Fruit fly (Drosophila melanogaster) whole organism, embryonic: ENCODE data around the gene Ssl2.
A peak's percentile ranks its signal among the peaks of the same experiment; 100 is the strongest.

Experiments used
- CG10209 ChIP-seq: fragments of 200-800 bp; sonication (Bioruptor generic); optimal IDR thresholded peaks from 3 replicates; lab custom pipeline; 2017; ENCODE audit warnings: missing biosample characterization, mild to moderate bottlenecking, missing genetic modification characterization, missing genetic modification reagents
- CG12236 ChIP-seq: fragments of 200-800 bp; sonication (Bioruptor generic); optimal IDR thresholded peaks from 2 replicates; lab custom pipeline; 2016; ENCODE audit warnings: missing biosample characterization, missing genetic modification characterization
- CG1233 ChIP-seq: fragments of 200-800 bp; sonication (Bioruptor generic); optimal IDR thresholded peaks from 4 replicates; lab custom pipeline; 2018; ENCODE audit warnings: missing biosample characterization, mild to moderate bottlenecking, missing genetic modification characterization
- CG13624 ChIP-seq: fragments of 200-800 bp; sonication (Bioruptor generic); optimal IDR thresholded peaks from 2 replicates; lab custom pipeline; 2016; ENCODE audit warnings: missing biosample characterization, missing genetic modification characterization
- CG14860 ChIP-seq: fragments of 200-800 bp; sonication (Bioruptor generic); IDR thresholded peaks from 3 replicates; pipeline ENCODE4 v1.3.6; 2022; ENCODE audit warnings: missing biosample characterization, missing genetic modification characterization; ENCODE audit not compliant: partially characterized antibody
- CG1603 ChIP-seq: fragments of 200-800 bp; sonication (Bioruptor generic); optimal IDR thresholded peaks from 2 replicates; lab custom pipeline; 2019; ENCODE audit warnings: missing biosample characterization, mild to moderate bottlenecking, missing genetic modification characterization, moderate library complexity
- CG16863 ChIP-seq: fragments of 200-800 bp; sonication (Bioruptor generic); optimal IDR thresholded peaks from 3 replicates; lab custom pipeline; 2016; ENCODE audit warnings: missing biosample characterization, missing genetic modification characterization
- CG17186 ChIP-seq: fragments of 200-800 bp; sonication (Bioruptor generic); optimal IDR thresholded peaks from 3 replicates; lab custom pipeline; 2017; ENCODE audit warnings: missing biosample characterization, missing genetic modification reagents, missing genetic modification characterization
- CG17612 ChIP-seq: fragments of 200-800 bp; sonication (Bioruptor generic); IDR thresholded peaks from 2 replicates; pipeline ENCODE4 v1.3.6; 2022; ENCODE audit warnings: missing biosample characterization, missing genetic modification characterization
- CG3726 ChIP-seq: fragments of 200-800 bp; sonication (Bioruptor generic); IDR thresholded peaks from 3 replicates; pipeline ENCODE4, ENCODE4 v1.3.6; 2022; ENCODE audit warnings: missing biosample characterization, missing genetic modification characterization
- CG4617 ChIP-seq: fragments of 200-800 bp; sonication (Bioruptor generic); optimal IDR thresholded peaks from 3 replicates; lab custom pipeline; 2016; ENCODE audit warnings: missing biosample characterization, missing genetic modification characterization, borderline replicate concordance
- CG6683 ChIP-seq: fragments of 200-800 bp; sonication (Bioruptor generic); optimal IDR thresholded peaks from 2 replicates; lab custom pipeline; 2017; ENCODE audit warnings: missing biosample characterization, mild to moderate bottlenecking, missing genetic modification characterization, missing genetic modification reagents
- CG7556 ChIP-seq: fragments of 200-800 bp; sonication (Bioruptor generic); optimal IDR thresholded peaks from 2 replicates; lab custom pipeline; 2017; ENCODE audit warnings: missing biosample characterization, mild to moderate bottlenecking, missing genetic modification characterization
- CG8089 ChIP-seq: fragments of 200-800 bp; sonication (Bioruptor generic); optimal IDR thresholded peaks from 3 replicates; lab custom pipeline; 2016; ENCODE audit warnings: missing biosample characterization, missing genetic modification characterization
- CG9932 ChIP-seq: fragments of 200-800 bp; sonication (Bioruptor generic); IDR thresholded peaks from 2 replicates; pipeline ENCODE4 v1.3.6; 2022; ENCODE audit warnings: missing biosample characterization, missing genetic modification characterization
- CTCF ChIP-seq: fragments of 200-800 bp; sonication (Bioruptor generic); optimal IDR thresholded peaks from 2 replicates; lab custom pipeline; 2017; ENCODE audit warnings: missing biosample characterization, mild to moderate bottlenecking, missing genetic modification characterization, moderate library complexity
- D19A ChIP-seq: fragments of 200-800 bp; optimal IDR thresholded peaks from 3 replicates; lab custom pipeline; 2019; ENCODE audit warnings: missing biosample characterization, mild to moderate bottlenecking, missing genetic modification characterization, moderate library complexity
- Dek ChIP-seq: fragments of 200-800 bp; sonication (Bioruptor generic); optimal IDR thresholded peaks from 3 replicates; lab custom pipeline; 2019; ENCODE audit warnings: missing biosample characterization, mild to moderate bottlenecking, missing genetic modification characterization, moderate library complexity
- Doc2 ChIP-seq: fragments of 200-800 bp; sonication (Bioruptor generic); IDR thresholded peaks from 2 replicates; pipeline ENCODE4 v1.3.6; 2022; ENCODE audit warnings: missing biosample characterization, missing genetic modification characterization
- Doc3 ChIP-seq: fragments of 200-800 bp; sonication (Bioruptor generic); IDR thresholded peaks from 3 replicates; pipeline ENCODE4 v1.3.6; 2022; ENCODE audit warnings: missing biosample characterization, missing genetic modification characterization; ENCODE audit not compliant: partially characterized antibody
- GATAe ChIP-seq: fragments of 200-800 bp; sonication (Bioruptor generic); conservative IDR thresholded peaks from 2 replicates; pipeline ENCODE4 v1.3.6; 2022; ENCODE audit warnings: missing biosample characterization, missing genetic modification characterization
- HHEX ChIP-seq: fragments of 200-800 bp; sonication (Bioruptor generic); optimal IDR thresholded peaks from 3 replicates; lab custom pipeline; 2017; ENCODE audit warnings: missing biosample characterization, mild to moderate bottlenecking, missing genetic modification characterization, missing genetic modification reagents
- Hand ChIP-seq: fragments of 200-800 bp; sonication (Bioruptor generic); optimal IDR thresholded peaks from 2 replicates; lab custom pipeline; 2017; ENCODE audit warnings: mild to moderate bottlenecking, missing biosample characterization, missing genetic modification reagents, missing genetic modification characterization
- Lhr ChIP-seq: fragments of 200-800 bp; sonication (Bioruptor generic); optimal IDR thresholded peaks from 3 replicates; lab custom pipeline; 2017; ENCODE audit warnings: mild to moderate bottlenecking, missing biosample characterization, missing genetic modification reagents, missing genetic modification characterization
- Med ChIP-seq: fragments of 200-800 bp; sonication (Bioruptor generic); peaks from one replicate; lab custom pipeline; 2016; ENCODE audit warnings: missing biosample characterization, missing genetic modification characterization, mild to moderate bottlenecking, inconsistent platforms, moderate library complexity
- Ptx1 ChIP-seq: fragments of 200-800 bp; sonication (Bioruptor generic); IDR thresholded peaks from 2 replicates; pipeline ENCODE4 v1.3.6; 2022; ENCODE audit warnings: missing biosample characterization, missing genetic modification characterization
- Scr ChIP-seq: fragments of 200-800 bp; sonication (Bioruptor generic); IDR thresholded peaks from 2 replicates; pipeline ENCODE4 v1.3.6; 2022; ENCODE audit warnings: missing biosample characterization, missing genetic modification characterization; ENCODE audit not compliant: partially characterized antibody
- Six4 ChIP-seq: fragments of 200-800 bp; sonication (Bioruptor generic); optimal IDR thresholded peaks from 2 replicates; lab custom pipeline; 2016; ENCODE audit warnings: missing biosample characterization, missing genetic modification characterization
- Trl ChIP-seq, 3 experiments: fragments of >200 bp in 2 of 3; fragments of 200-800 bp in 1 of 3; sonication (Bioruptor generic) in 1 of 3; optimal IDR thresholded peaks; 2 replicates in 1 of 3; 3 replicates in 2 of 3; lab custom pipeline; 2016 to 2017; ENCODE audit warnings: missing biosample characterization in 1 of 3, missing genetic modification characterization in 1 of 3
- ash1 ChIP-seq: fragments of 200-800 bp; sonication (Bioruptor generic); optimal IDR thresholded peaks from 2 replicates; lab custom pipeline; 2018; ENCODE audit warnings: missing biosample characterization, mild to moderate bottlenecking, missing genetic modification characterization
- az2 ChIP-seq: fragments of 200-800 bp; sonication (Bioruptor generic); optimal IDR thresholded peaks from 3 replicates; lab custom pipeline; 2016; ENCODE audit warnings: missing biosample characterization, missing genetic modification characterization
- bab2 ChIP-seq: fragments of 200-800 bp; sonication (Bioruptor generic); optimal IDR thresholded peaks from 2 replicates; lab custom pipeline; 2016; ENCODE audit warnings: missing biosample characterization, missing genetic modification characterization
- bigmax ChIP-seq: fragments of 200-800 bp; sonication (Bioruptor generic); optimal IDR thresholded peaks from 2 replicates; lab custom pipeline; 2018; ENCODE audit warnings: missing biosample characterization, mild to moderate bottlenecking, missing genetic modification characterization
- btn ChIP-seq: fragments of 200-800 bp; sonication (Bioruptor generic); optimal IDR thresholded peaks from 2 replicates; lab custom pipeline; 2016; ENCODE audit warnings: missing biosample characterization, missing genetic modification characterization
- cato ChIP-seq: fragments of 200-800 bp; sonication (Bioruptor generic); optimal IDR thresholded peaks from 2 replicates; lab custom pipeline; 2016; ENCODE audit warnings: missing biosample characterization, missing genetic modification characterization, borderline replicate concordance
- dati ChIP-seq: fragments of 200-800 bp; sonication (Bioruptor generic); IDR thresholded peaks from 2 replicates; pipeline ENCODE4 v1.3.6; 2022; ENCODE audit warnings: missing biosample characterization, missing genetic modification characterization
- emc ChIP-seq: fragments of 200-800 bp; sonication (Bioruptor generic); optimal IDR thresholded peaks from 2 replicates; lab custom pipeline; 2016; ENCODE audit warnings: missing biosample characterization, missing genetic modification characterization
- eyg ChIP-seq: fragments of 200-800 bp; sonication (Bioruptor generic); optimal IDR thresholded peaks from 3 replicates; lab custom pipeline; 2016; ENCODE audit warnings: missing biosample characterization, missing genetic modification characterization
- gem ChIP-seq: fragments of 200-800 bp; sonication (Bioruptor generic); optimal IDR thresholded peaks from 2 replicates; lab custom pipeline; 2019; ENCODE audit warnings: missing biosample characterization, mild to moderate bottlenecking, missing genetic modification characterization, moderate library complexity
- lola ChIP-seq, 3 experiments: fragments of >200 bp in 2 of 3; fragments of 200-800 bp in 1 of 3; sonication (Bioruptor generic) in 1 of 3; optimal IDR thresholded peaks; 2 replicates each; lab custom pipeline; 2017 to 2019; ENCODE audit warnings: missing biosample characterization in 3 of 3, missing genetic modification characterization in 3 of 3, mild to moderate bottlenecking in 1 of 3, moderate library complexity in 1 of 3
- lov ChIP-seq, 2 experiments: fragments of 200-800 bp in 1 of 2; fragments of >200 bp in 1 of 2; sonication (Bioruptor generic) in 1 of 2; IDR thresholded peaks in 1 of 2; optimal IDR thresholded peaks in 1 of 2; 2 replicates in 1 of 2; 3 replicates in 1 of 2; pipeline versions ENCODE4 v1.3.6 to Lab custom; 2017 to 2022; ENCODE audit warnings: missing biosample characterization in 1 of 2, missing genetic modification characterization in 1 of 2
- pfk ChIP-seq: fragments of 200-800 bp; sonication (Bioruptor generic); optimal IDR thresholded peaks from 2 replicates; lab custom pipeline; 2018; ENCODE audit warnings: missing biosample characterization, mild to moderate bottlenecking, missing genetic modification characterization, moderate library complexity
- phol ChIP-seq: fragments of 200-800 bp; sonication (Bioruptor generic); optimal IDR thresholded peaks from 3 replicates; lab custom pipeline; 2018; ENCODE audit warnings: missing biosample characterization, mild to moderate bottlenecking, missing genetic modification characterization, moderate library complexity
- repo ChIP-seq: fragments of 200-800 bp; sonication (Bioruptor generic); optimal IDR thresholded peaks from 2 replicates; lab custom pipeline; 2016; ENCODE audit warnings: missing biosample characterization, missing genetic modification characterization
- sisA ChIP-seq: fragments of 200-800 bp; sonication (Bioruptor generic); IDR thresholded peaks from 2 replicates; pipeline ENCODE4 v1.3.6; 2022; ENCODE audit warnings: missing biosample characterization, missing genetic modification characterization
- slp2 ChIP-seq: fragments of 200-800 bp; sonication (Bioruptor generic); optimal IDR thresholded peaks from 2 replicates; lab custom pipeline; 2016; ENCODE audit warnings: missing biosample characterization, missing genetic modification characterization
- so ChIP-seq: fragments of 200-800 bp; sonication (Bioruptor generic); IDR thresholded peaks from 3 replicates; pipeline ENCODE4 v1.3.6; 2022; ENCODE audit warnings: missing biosample characterization, missing genetic modification characterization
- sob ChIP-seq: fragments of 200-800 bp; sonication (Bioruptor generic); IDR thresholded peaks from 2 replicates; pipeline ENCODE4 v1.3.6; 2022; ENCODE audit warnings: missing biosample characterization, missing genetic modification characterization
- stc ChIP-seq: fragments of 200-800 bp; sonication (Bioruptor generic); IDR thresholded peaks from 2 replicates; pipeline ENCODE4 v1.3.6; 2022; ENCODE audit warnings: missing biosample characterization, missing genetic modification characterization
- trh ChIP-seq: fragments of 200-800 bp; sonication (Bioruptor generic); optimal IDR thresholded peaks from 2 replicates; lab custom pipeline; 2016; ENCODE audit warnings: missing biosample characterization, missing genetic modification characterization
- tup ChIP-seq: fragments of 200-800 bp; sonication (Bioruptor generic); optimal IDR thresholded peaks from 2 replicates; lab custom pipeline; 2016; ENCODE audit warnings: missing biosample characterization, mild to moderate bottlenecking, missing genetic modification characterization, moderate library complexity

The Ssl2 gene

DNA sequence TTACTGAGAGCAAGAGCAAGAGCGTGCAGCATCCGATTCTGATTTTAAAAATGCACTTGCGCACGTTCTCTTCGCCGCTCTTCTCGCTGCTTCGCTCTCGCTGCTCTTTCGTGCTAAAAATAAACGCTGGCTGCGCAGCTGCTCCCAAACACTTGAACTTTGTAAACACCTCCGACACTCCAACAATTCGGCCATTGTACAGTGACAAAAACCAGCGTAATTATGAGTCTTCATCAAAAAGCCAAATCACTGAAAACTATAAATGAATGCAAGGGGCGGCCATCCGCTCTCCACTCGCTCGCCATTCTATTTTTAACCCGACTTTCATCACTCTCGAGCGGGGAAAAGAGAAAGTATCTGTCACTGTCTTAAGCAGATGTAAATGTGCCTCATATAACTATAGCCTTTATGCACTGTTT lies 32.2 kb upstream of the Ssl2 start (continued):
- TF ChIP-seq tup (GFP tag; lab: Kevin White, UChicago) (no peak), bab2 (GFP tag; lab: Kevin White, UChicago) (no peak), Trl (optimal IDR thresholded peaks at IDR 0.05; lab: Kevin White, UChicago) (peak; percentile 83 to 90), Trl (GFP tag; optimal IDR thresholded peaks at IDR 0.05; lab: Kevin White, UChicago) (no peak), CG9932 (GFP tag; lab: Robert Waterston, UW) (no peak), bigmax (GFP tag; lab: Kevin White, UChicago) (no peak), pfk (no peak), CG7556 (GFP tag; lab: Kevin White, UChicago) (no peak), eyg (no peak), HHEX (no peak), Dek (tag; lab: Kevin White, UChicago) (no peak), az2 (GFP tag; lab: Kevin White, UChicago) (no peak), dati (GFP tag; lab: Robert Waterston, UW) (no peak), Doc3 (no peak), phol (tag; lab: Kevin White, UChicago) (peak; percentile 10), CTCF (GFP tag; lab: Kevin White, UChicago) (no peak), CG8089 (GFP tag; lab: Kevin White, UChicago) (no peak), lola (GFP tag; optimal IDR thresholded peaks at IDR 0.05; lab: Kevin White, UChicago) (no peak), CG1233 (GFP tag; lab: Kevin White, UChicago) (no peak), stc (GFP tag; lab: Robert Waterston, UW) (no peak), CG13624 (GFP tag; lab: Kevin White, UChicago) (no peak), D19A (tag; lab: Kevin White, UChicago) (peak; percentile 7), CG14860 (GFP tag; lab: Robert Waterston, UW) (no peak), emc (GFP tag; lab: Kevin White, UChicago) (no peak), repo (no peak), trh (no peak), sob (GFP tag; lab: Robert Waterston, UW) (no peak), Doc2 (no peak), Hand (GFP tag; lab: Kevin White, UChicago) (no peak), Scr (GFP tag; lab: Robert Waterston, UW) (no peak), CG17186 (GFP tag; lab: Kevin White, UChicago) (no peak), lov (optimal IDR thresholded peaks at IDR 0.05; lab: Kevin White, UChicago) (no peak), lov (GFP tag; IDR thresholded peaks at IDR 0.05; lab: Robert Waterston, UW) (no peak), cato (no peak), Lhr (no peak), CG16863 (no peak), CG10209 (GFP tag; lab: Kevin White, UChicago) (no peak), CG1603 (peak; percentile 8), btn (no peak), CG17612 (GFP tag; lab: Robert Waterston, UW) (no peak), CG3726 (no peak), CG12236 (no peak), sisA (GFP tag; lab: Robert Waterston, UW) (no peak), Six4 (GFP tag; lab: Kevin White, UChicago) (no peak), Med (peak; percentile 60), Ptx1 (GFP tag; lab: Robert Waterston, UW) (no peak), so (GFP tag; lab: Robert Waterston, UW) (no peak), CG4617 (GFP tag; lab: Kevin White, UChicago) (no peak), CG6683 (GFP tag; lab: Kevin White, UChicago) (no peak), ash1 (no peak), slp2 (no peak), GATAe (GFP tag; lab: Robert Waterston, UW) (no peak), gem (tag; lab: Kevin White, UChicago) (peak; percentile 13)
